Fruit fly (Drosophila melanogaster) whole organism, wandering third instar larva: ENCODE measurements around the gene CG15005.

Experiments
- Dfd ChIP-seq: fragments of >200 bp; optimal IDR thresholded peaks from 2 replicates; lab custom pipeline; 2017; ENCODE audit warnings: missing biosample characterization, missing genetic modification characterization
- Dif ChIP-seq: fragments of 200-275, 200-300 bp; sonication (Bioruptor generic); optimal IDR thresholded peaks from 2 replicates; lab custom pipeline; 2018; ENCODE audit warnings: missing biosample characterization, missing genetic modification characterization; ENCODE audit not compliant: partially characterized antibody
- N ChIP-seq: fragments of >200 bp; optimal IDR thresholded peaks from 2 replicates; lab custom pipeline; 2018; ENCODE audit warnings: missing biosample characterization, missing external identifiers, missing genetic modification characterization
- dmrt93B ChIP-seq: fragments of 200-800 bp; sonication (Bioruptor generic); optimal IDR thresholded peaks from 2 replicates; lab custom pipeline; 2018; ENCODE audit warnings: missing biosample characterization, mild to moderate bottlenecking, missing genetic modification characterization
- foxo ChIP-seq, 2 experiments: fragments of 200-800 bp; sonication (Bioruptor generic); optimal IDR thresholded peaks; 2 replicates in 1 of 2; 3 replicates in 1 of 2; lab custom pipeline; 2016 to 2017; ENCODE audit warnings: missing biosample characterization in 2 of 2, missing genetic modification characterization in 2 of 2
- h ChIP-seq: fragments of 200-800 bp; sonication (Bioruptor generic); optimal IDR thresholded peaks from 3 replicates; lab custom pipeline; 2016; ENCODE audit warnings: missing biosample characterization, mild to moderate bottlenecking, missing genetic modification characterization
- lola ChIP-seq: fragments of >200 bp; optimal IDR thresholded peaks from 2 replicates; lab custom pipeline; 2017; ENCODE audit warnings: missing biosample characterization, missing genetic modification characterization
- pan ChIP-seq: fragments of >200 bp; optimal IDR thresholded peaks from 2 replicates; lab custom pipeline; 2017
- psq ChIP-seq: fragments of 200-800 bp; sonication (Bioruptor generic); optimal IDR thresholded peaks from 3 replicates; lab custom pipeline; 2017; ENCODE audit warnings: missing biosample characterization, mild to moderate bottlenecking, missing genetic modification characterization, moderate library complexity
- rgr ChIP-seq: fragments of 200-800 bp; sonication (Bioruptor generic); optimal IDR thresholded peaks from 3 replicates; lab custom pipeline; 2016; ENCODE audit warnings: missing biosample characterization, mild to moderate bottlenecking, missing genetic modification characterization
- sv ChIP-seq: fragments of 200-800 bp; sonication (Bioruptor generic); optimal IDR thresholded peaks from 3 replicates; lab custom pipeline; 2016; ENCODE audit warnings: missing biosample characterization, missing genetic modification characterization
- usp ChIP-seq: fragments of >200 bp; optimal IDR thresholded peaks from 2 replicates; lab custom pipeline; 2017; ENCODE audit warnings: missing biosample characterization, missing genetic modification characterization

DNA sequence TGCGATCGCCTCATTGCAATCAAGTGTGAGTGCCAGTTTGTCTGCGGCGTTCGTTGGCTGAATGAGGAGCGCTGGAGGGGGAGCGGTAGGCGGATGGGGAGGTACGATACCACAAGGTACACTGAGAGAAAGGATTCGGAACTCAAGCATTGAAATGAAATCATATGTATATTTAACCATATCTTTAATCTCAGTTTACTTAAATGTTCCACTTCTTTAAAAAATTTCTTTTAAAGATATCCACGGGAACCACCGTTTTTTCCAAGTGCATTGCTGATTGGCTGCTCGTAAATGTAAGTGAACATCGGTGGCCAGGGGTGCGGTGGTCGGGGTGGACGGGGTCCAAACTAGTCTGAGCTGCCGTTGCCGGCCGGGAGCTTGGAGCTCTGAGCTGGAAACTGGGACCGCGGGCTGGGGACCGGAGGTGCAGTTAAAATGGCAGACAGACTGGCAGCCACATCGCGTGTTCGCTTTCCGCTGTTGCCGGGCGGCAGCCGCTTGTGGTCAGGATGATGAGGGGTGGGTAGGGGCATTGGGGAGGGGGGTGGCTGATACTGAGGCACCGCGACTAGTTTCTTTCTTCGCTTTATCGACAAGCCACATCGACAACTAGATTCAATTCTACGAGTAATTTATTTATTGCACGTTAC is 24.2 kb upstream of the CG15005 start:
- TF ChIP-seq Dfd (GFP tag; lab: Kevin White, UChicago) (no peak), pan (lab: Kevin White, UChicago) (no peak), sv (peak; percentile 84), N (no peak), Dif (no peak), h (GFP tag; lab: Kevin White, UChicago) (peak; percentile 96), dmrt93B (GFP tag; lab: Kevin White, UChicago) (peak; percentile 89), psq (GFP tag; lab: Kevin White, UChicago) (peak; percentile 87), rgr (GFP tag; lab: Kevin White, UChicago) (peak; percentile 92), usp (GFP tag; lab: Kevin White, UChicago) (no peak), lola (GFP tag; lab: Kevin White, UChicago) (no peak), foxo (GFP tag; optimal IDR thresholded peaks at IDR 0.05; lab: Kevin White, UChicago) (peak; percentile 29 to 95)
